Fruit fly (Drosophila melanogaster): ENCODE data around the gene Eig71Ek.
A peak's percentile ranks its signal among the peaks of the same experiment; 100 is the strongest.

The Eig71Ek gene

DNA sequence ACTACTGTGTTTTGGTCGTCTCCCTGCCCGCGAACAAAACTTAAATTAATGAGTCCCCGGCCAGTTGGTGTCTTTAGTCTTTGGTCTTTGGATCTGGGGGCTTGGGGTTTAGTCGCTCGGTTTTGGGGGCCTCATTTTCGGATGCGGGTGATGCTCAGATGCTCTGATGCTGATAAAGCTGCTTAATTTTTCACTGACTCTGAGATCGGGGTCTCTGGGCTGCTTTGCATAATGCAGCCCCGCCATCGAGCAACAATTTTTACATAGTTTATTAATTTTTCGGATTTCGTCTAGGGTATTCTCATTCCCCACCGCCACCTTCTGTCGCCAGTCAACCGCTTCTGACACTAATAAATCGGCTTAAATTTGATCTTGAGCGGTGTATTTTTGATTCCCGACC lies 41.1 kb downstream of the Eig71Ek start:
- TF ChIP-seq rn (GFP tag; IDR thresholded peaks at IDR 0.05) (no peak), Pif1B (GFP tag; optimal IDR thresholded peaks at IDR 0.05) (no peak), Ets98B (GFP tag; IDR thresholded peaks at IDR 0.05) (no peak), CG14655 (GFP tag; optimal IDR thresholded peaks at IDR 0.05) (no peak), CG9948 (tag; optimal IDR thresholded peaks at IDR 0.05) (no peak)

DNA sequence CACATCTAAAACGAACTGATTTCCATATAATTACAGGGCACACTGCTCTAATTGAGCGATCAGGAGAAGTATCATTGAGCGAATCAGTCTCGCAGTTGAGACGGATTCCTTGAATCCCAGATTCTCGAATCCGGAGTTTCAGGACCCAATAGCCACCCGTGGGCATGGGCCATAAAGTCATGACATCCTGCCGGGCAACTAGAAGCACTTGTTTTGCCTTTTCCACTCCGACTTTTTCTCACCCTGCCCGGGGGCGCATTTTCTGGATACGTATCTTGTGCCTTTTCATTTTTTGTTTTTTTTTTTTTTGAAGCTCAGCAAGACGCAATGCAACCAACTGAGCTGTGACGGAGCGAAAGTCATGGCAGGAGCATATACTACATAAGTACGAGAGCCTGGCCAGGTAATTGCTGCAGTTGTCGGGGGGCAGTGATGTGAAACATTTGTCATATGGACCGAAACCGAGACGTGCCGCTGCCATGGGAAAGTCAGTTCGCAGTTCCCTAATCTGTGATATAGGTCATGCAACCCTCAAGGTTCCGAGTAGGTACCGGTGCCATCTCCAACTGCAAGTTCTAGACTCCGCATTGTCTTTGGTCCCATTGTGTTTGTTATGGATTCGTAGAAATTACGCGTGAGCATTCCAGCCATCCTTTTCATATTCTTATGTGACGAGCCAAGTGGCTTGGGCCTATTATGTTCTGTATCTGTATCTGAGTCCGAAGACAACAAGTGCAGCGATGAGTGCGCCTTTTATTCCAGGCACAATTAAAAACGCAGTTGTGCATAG lies 42.5 kb downstream of the Eig71Ek start:
- no peak for TF ChIP-seq CG32121 (GFP tag; IDR thresholded peaks at IDR 0.05)
- no peak for TF ChIP-seq D1 (tag; optimal IDR thresholded peaks at IDR 0.05)
- no peak for TF ChIP-seq fd96Ca (GFP tag; IDR thresholded peaks at IDR 0.05)
- TF ChIP-seq Pif1A (GFP tag; optimal IDR thresholded peaks at IDR 0.05), result no peak
- no peak for TF ChIP-seq CG4496 (GFP tag; IDR thresholded peaks at IDR 0.05)
- no peak for TF ChIP-seq gl (tag; optimal IDR thresholded peaks at IDR 0.05)
- TF ChIP-seq CG13204 (GFP tag; optimal IDR thresholded peaks at IDR 0.05), result no peak
- TF ChIP-seq CG15710 (tag; optimal IDR thresholded peaks at IDR 0.05), result no peak
- no peak for TF ChIP-seq EcR (GFP tag; optimal IDR thresholded peaks at IDR 0.05)
- no peak for TF ChIP-seq CG12605 (GFP tag; IDR thresholded peaks at IDR 0.05)
- TF ChIP-seq CG10348 (GFP tag; IDR thresholded peaks at IDR 0.05), result no peak
- TF ChIP-seq CG8301 (tag; optimal IDR thresholded peaks at IDR 0.05), result no peak
- TF ChIP-seq CG8159 (tag; optimal IDR thresholded peaks at IDR 0.05), result no peak
- TF ChIP-seq Snoo (tag; optimal IDR thresholded peaks at IDR 0.05), result no peak
- TF ChIP-seq CG17806 (tag; optimal IDR thresholded peaks at IDR 0.05), result no peak
- TF ChIP-seq CG34367 (tag; optimal IDR thresholded peaks at IDR 0.05), result no peak
- TF ChIP-seq rn (GFP tag; IDR thresholded peaks at IDR 0.05), result no peak
- TF ChIP-seq Ets98B (GFP tag; IDR thresholded peaks at IDR 0.05), result no peak

DNA sequence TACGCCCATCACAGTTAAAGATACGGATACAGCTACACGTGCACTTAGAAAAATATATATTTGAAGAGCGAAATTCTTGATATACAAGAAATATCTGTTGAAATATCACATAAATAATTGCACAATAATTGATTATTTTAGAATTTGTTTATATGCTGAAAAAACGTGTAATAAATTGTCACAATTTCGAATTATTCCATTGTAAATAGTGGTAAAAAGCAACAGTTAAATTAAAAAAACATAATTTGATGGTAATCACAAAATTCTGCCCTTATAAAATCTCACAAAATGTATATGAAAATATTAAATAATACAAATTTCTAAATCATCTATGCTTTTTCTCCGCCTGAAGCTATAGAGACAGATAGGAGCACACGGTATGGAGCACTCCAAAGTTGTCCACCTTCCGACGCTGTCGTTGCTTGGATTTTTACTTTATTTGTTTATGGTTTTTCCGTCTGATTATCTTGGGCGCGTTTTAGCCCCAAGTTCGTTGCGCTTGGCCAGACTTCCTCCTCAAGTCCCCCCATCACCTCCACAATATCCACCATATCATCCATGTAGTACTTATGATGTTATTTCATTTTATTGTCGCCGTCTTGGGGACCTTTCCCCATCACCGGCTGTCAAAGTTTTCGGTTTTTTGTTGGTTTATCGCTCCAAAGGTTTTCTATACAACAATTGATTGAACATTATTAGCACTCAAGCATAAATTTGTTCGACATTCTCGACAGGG lies 43.4 kb downstream of the Eig71Ek start:
- TF ChIP-seq CG9948 (tag; optimal IDR thresholded peaks at IDR 0.05), result peak; percentile 64
- TF ChIP-seq CG34367 (tag; optimal IDR thresholded peaks at IDR 0.05), result peak; percentile 40
- TF ChIP-seq rn (GFP tag; IDR thresholded peaks at IDR 0.05), result no peak
- peak; percentile 30 for TF ChIP-seq EcR (GFP tag; optimal IDR thresholded peaks at IDR 0.05)
- peak; percentile 64 for TF ChIP-seq CG8301 (tag; optimal IDR thresholded peaks at IDR 0.05)
- TF ChIP-seq Pif1A (GFP tag; optimal IDR thresholded peaks at IDR 0.05), result no peak
- peak; percentile 54 for TF ChIP-seq CG15710 (tag; optimal IDR thresholded peaks at IDR 0.05)
- peak; percentile 70 for TF ChIP-seq CG8159 (tag; optimal IDR thresholded peaks at IDR 0.05)
- TF ChIP-seq CG14655 (GFP tag; optimal IDR thresholded peaks at IDR 0.05), result peak; percentile 75
- peak; percentile 53 for TF ChIP-seq CG17806 (tag; optimal IDR thresholded peaks at IDR 0.05)
- no peak for TF ChIP-seq Ets98B (GFP tag; IDR thresholded peaks at IDR 0.05)

DNA sequence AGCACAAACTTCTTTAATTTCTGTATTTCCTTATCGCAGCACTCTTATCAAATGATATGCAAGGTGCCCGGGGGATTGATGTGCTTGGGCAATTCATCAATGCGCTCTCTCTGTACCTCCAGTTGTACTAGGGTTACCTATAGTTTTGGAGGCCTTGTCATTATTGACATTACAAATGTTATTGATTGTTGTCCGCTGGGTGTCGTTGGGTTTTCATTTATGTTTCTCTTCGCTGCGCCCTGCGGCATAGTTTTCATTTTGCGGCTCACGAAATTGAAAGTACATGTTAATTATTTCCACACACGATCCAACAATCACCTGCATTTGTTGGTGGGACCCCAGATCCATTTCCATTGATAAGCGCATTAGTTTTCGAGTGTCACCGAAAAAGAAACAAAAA lies 45.2 kb downstream of the Eig71Ek start:
- TF ChIP-seq CG32121 (GFP tag; IDR thresholded peaks at IDR 0.05), result no peak
- no peak for TF ChIP-seq CG13204 (GFP tag; optimal IDR thresholded peaks at IDR 0.05)
- no peak for TF ChIP-seq fd96Ca (GFP tag; IDR thresholded peaks at IDR 0.05)
- TF ChIP-seq CG10348 (GFP tag; IDR thresholded peaks at IDR 0.05), result no peak
- no peak for TF ChIP-seq CG12605 (GFP tag; IDR thresholded peaks at IDR 0.05)
- no peak for TF ChIP-seq CG8159 (tag; optimal IDR thresholded peaks at IDR 0.05)
- TF ChIP-seq Pif1A (GFP tag; optimal IDR thresholded peaks at IDR 0.05), result no peak
- no peak for TF ChIP-seq CG17806 (tag; optimal IDR thresholded peaks at IDR 0.05)
- no peak for TF ChIP-seq CG15710 (tag; optimal IDR thresholded peaks at IDR 0.05)
- no peak for TF ChIP-seq Ets98B (GFP tag; IDR thresholded peaks at IDR 0.05)

DNA sequence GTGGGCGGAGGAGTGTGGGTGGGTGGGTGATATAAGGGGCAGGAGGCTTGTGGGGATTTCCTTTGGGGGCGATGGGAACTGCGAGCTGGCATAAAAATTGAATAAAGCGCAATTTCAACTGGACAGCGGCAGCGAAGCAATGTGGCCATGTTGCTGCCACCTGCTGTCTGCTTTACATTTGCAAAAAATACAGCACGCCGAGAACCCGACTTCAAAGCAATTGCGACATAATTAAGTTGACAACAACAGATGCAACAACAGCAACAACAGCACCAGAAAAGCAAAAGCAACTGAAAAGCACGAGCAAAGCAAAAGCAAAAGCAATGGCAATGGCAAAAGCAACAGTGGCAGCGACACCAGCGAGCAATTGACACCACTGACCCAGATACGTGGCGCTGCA lies 47.1 kb downstream of the Eig71Ek start:
- 0 out of 3 replicates have a peak, but pooled peaks have one; percentile 53 for TF ChIP-seq fd96Ca (GFP tag; IDR thresholded peaks at IDR 0.05)
- no peak for TF ChIP-seq Pif1B (GFP tag; optimal IDR thresholded peaks at IDR 0.05)

DNA sequence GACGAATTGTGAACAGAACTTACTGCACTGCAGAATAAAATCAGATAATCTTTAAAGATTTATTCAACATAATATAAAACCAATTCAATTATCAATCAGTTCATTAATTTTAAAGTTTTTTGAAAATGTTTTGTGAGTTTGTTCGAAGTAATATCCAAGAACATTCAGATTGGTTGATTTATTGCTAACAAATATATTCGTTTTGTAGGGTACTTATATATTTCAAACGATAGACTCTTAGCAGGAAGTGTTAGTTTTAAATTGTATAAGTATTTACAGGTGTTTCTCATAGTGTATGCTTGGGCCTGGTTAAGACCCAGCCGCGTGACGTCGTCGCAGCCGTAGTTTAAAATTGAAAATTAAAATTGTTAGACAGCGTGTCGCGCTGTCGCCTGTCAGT lies 47.5 kb downstream of the Eig71Ek start:
- TF ChIP-seq fd96Ca (GFP tag; IDR thresholded peaks at IDR 0.05) (no peak; the same call in 2 of the 3 replicates), Pif1A (GFP tag; optimal IDR thresholded peaks at IDR 0.05) (no peak), CG14655 (GFP tag; optimal IDR thresholded peaks at IDR 0.05) (peak; percentile 67), CG4496 (GFP tag; IDR thresholded peaks at IDR 0.05) (peak; percentile 69; the same call in 1 of the 3 replicates), Ets98B (GFP tag; IDR thresholded peaks at IDR 0.05) (peak; percentile 64), CG17806 (tag; optimal IDR thresholded peaks at IDR 0.05) (no peak), EcR (GFP tag; optimal IDR thresholded peaks at IDR 0.05) (no peak), gl (tag; optimal IDR thresholded peaks at IDR 0.05) (no peak), CG8159 (tag; optimal IDR thresholded peaks at IDR 0.05) (no peak), rn (GFP tag; IDR thresholded peaks at IDR 0.05) (no peak), CG8301 (tag; optimal IDR thresholded peaks at IDR 0.05) (peak; percentile 81), CG12605 (GFP tag; IDR thresholded peaks at IDR 0.05) (0 out of 2 replicates have a peak, but pooled peaks have one; percentile 30), CG10348 (GFP tag; IDR thresholded peaks at IDR 0.05) (no peak), CG32121 (GFP tag; IDR thresholded peaks at IDR 0.05) (peak; percentile 83)

All from whole organism, pupa.